Worm (Caenorhabditis elegans): Measurements from ENCODE around the gene C39E9.7.

ce11 chrIV:13096778-13097177, 20.3 kb upstream of the C39E9.7 start:
- TF ChIP-seq pha-4 (GFP tag; IDR thresholded peaks at IDR 0.05), result no peak
- no peak for TF ChIP-seq pha-4 (tag; optimal IDR thresholded peaks at IDR 0.05)
- TF ChIP-seq duxl-1 (tag; optimal IDR thresholded peaks at IDR 0.05; ENCODE audit: poor library complexity), result no peak
- no peak for TF ChIP-seq lin-15B (tag; optimal IDR thresholded peaks at IDR 0.05)
- no peak for TF ChIP-seq F44E2.7 (GFP tag; IDR thresholded peaks at IDR 0.05)
- no peak for TF ChIP-seq nhr-237 (tag; optimal IDR thresholded peaks at IDR 0.05)
- no peak for TF ChIP-seq dve-1 (tag; optimal IDR thresholded peaks at IDR 0.05; ENCODE audit: insufficient read depth)
- TF ChIP-seq ceh-82 (tag; optimal IDR thresholded peaks at IDR 0.05), result no peak
- TF ChIP-seq tra-1 (GFP tag; IDR thresholded peaks at IDR 0.05), result no peak
- TF ChIP-seq dpl-1 (GFP tag; optimal IDR thresholded peaks at IDR 0.05), result no peak
- TF ChIP-seq ceh-28 (tag; optimal IDR thresholded peaks at IDR 0.05), result no peak
- no peak for TF ChIP-seq R02D3.7 (tag; optimal IDR thresholded peaks at IDR 0.05)
- TF ChIP-seq F37D6.2 (tag; optimal IDR thresholded peaks at IDR 0.05), result no peak
- no peak for TF ChIP-seq unc-62 (GFP tag; optimal IDR thresholded peaks at IDR 0.05 in 1 of 2)
- TF ChIP-seq unc-62 (tag; optimal IDR thresholded peaks at IDR 0.05), result no peak
- no peak for TF ChIP-seq nhr-25 (tag; optimal IDR thresholded peaks at IDR 0.05; ENCODE audit: borderline replicate concordance, insufficient read depth)

All from whole organism, L4 larva.